Fruit fly (Drosophila melanogaster): ENCODE measurements around the gene CG42245.

CG42245 gene

DNA sequence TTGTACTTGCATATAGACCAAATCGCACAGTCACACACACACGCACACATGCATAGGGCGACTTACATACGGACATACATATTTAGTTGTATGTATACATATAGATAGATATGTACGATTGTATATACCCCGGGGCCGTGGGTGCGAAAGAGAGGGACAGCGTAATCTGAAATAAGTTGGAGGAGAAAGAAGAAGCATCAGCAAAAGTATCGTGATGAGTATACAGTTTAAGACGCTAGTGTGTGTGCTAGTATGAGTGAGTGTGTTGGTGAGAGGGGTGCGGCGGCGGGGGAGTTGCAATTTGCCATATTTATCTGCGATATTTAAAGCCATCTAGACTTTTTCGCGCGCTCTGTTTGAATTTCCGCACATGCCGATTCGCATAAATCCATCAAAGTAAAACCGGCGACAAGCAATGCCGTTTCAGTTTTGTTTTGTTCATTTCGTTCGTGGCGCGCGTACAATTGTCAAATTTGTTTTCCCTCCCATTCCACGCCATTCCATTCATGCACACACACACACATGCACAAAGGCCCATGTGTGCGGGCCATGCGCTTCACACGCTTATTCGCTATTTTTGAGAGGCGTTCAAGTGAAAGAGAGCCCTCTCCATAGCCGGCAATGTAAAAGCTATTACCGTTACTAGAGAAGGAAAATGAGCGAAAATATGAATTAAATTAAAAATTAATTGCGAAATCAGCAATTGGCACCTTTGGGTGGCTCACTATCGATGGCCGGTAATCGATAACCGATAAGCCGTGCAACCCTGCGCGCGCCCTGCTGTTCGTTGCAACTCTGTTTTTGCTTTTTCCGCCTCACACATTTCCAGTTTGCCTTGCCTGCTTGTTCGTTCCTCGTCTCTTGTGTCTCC, 3.6 kb downstream of the CG42245 start (continued):
- peak; percentile 61 for TF ChIP-seq CG18764 (GFP tag; optimal IDR thresholded peaks at IDR 0.05)
- TF ChIP-seq CG8281 (tag; optimal IDR thresholded peaks at IDR 0.05): peak; percentile 50
- peak; percentile 69 for TF ChIP-seq CG6254 (GFP tag; optimal IDR thresholded peaks at IDR 0.05)
- TF ChIP-seq vnd (GFP tag; IDR thresholded peaks at IDR 0.05; ENCODE audit: partially characterized antibody): peak; percentile 80
- no peak for TF ChIP-seq Lim3 (GFP tag; IDR thresholded peaks at IDR 0.05)
- TF ChIP-seq danr (GFP tag; IDR thresholded peaks at IDR 0.05): peak; percentile 43; the same call in 1 of the 2 replicates
- peak; percentile 91 for TF ChIP-seq CG13775 (GFP tag; optimal IDR thresholded peaks at IDR 0.05)
- TF ChIP-seq CG2199 (GFP tag; IDR thresholded peaks at IDR 0.05): peak; percentile 65; the same call in 1 of the 3 replicates
- TF ChIP-seq ci (GFP tag; IDR thresholded peaks at IDR 0.05): peak; percentile 96
- TF ChIP-seq CG7357 (GFP tag; IDR thresholded peaks at IDR 0.05): no peak
- peak; percentile 22 for TF ChIP-seq CG14965 (GFP tag; optimal IDR thresholded peaks at IDR 0.05; ENCODE audit: borderline replicate concordance)
- peak; percentile 94 for TF ChIP-seq kni (GFP tag; optimal IDR thresholded peaks at IDR 0.05)
- TF ChIP-seq CG11247 (GFP tag; IDR thresholded peaks at IDR 0.05): peak; percentile 82
- peak; percentile 63 for TF ChIP-seq Xbp1 (GFP tag; optimal IDR thresholded peaks at IDR 0.05)
- peak; percentile 81 for TF ChIP-seq Fer3 (tag; optimal IDR thresholded peaks at IDR 0.05)
- peak; percentile 20 for TF ChIP-seq fd96Cb (tag; optimal IDR thresholded peaks at IDR 0.05)
- no peak for TF ChIP-seq dimm (GFP tag; IDR thresholded peaks at IDR 0.05)
- TF ChIP-seq HmgD (GFP tag; optimal IDR thresholded peaks at IDR 0.05): peak; percentile 54
- TF ChIP-seq kah (GFP tag; optimal IDR thresholded peaks at IDR 0.05): no peak
- peak; percentile 86 for TF ChIP-seq zfh1 (GFP tag; IDR thresholded peaks at IDR 0.05)
- peak; percentile 66; the same call in 2 of the 3 replicates for TF ChIP-seq Doc3 (GFP tag; IDR thresholded peaks at IDR 0.05; ENCODE audit: partially characterized antibody)
- peak; percentile 82 for TF ChIP-seq schlank (tag; optimal IDR thresholded peaks at IDR 0.05)
- peak; percentile 67 for TF ChIP-seq CG10979 (tag; optimal IDR thresholded peaks at IDR 0.05)
- peak; percentile 48 for TF ChIP-seq cwo (GFP tag; optimal IDR thresholded peaks at IDR 0.05)
- peak; percentile 78; the same call in 2 of the 3 replicates for TF ChIP-seq ken (GFP tag; IDR thresholded peaks at IDR 0.05)
- no peak for TF ChIP-seq Ravus (GFP tag; IDR thresholded peaks at IDR 0.05)
- peak; percentile 73; the same call in 3 of the 4 replicates for TF ChIP-seq chinmo (GFP tag; IDR thresholded peaks at IDR 0.05; ENCODE audit: partially characterized antibody)
- peak in 1 of 2 experiments; percentile 42 for TF ChIP-seq Eip74EF (GFP tag; optimal IDR thresholded peaks at IDR 0.05)
- TF ChIP-seq ash1 (GFP tag; optimal IDR thresholded peaks at IDR 0.05): peak; percentile 90
- TF ChIP-seq CG14050 (GFP tag; IDR thresholded peaks at IDR 0.05): peak; percentile 75; the same call in 2 of the 3 replicates
- TF ChIP-seq onecut (GFP tag; IDR thresholded peaks at IDR 0.05): peak; percentile 85
- TF ChIP-seq vvl (GFP tag; IDR thresholded peaks at IDR 0.05): peak; percentile 96
- TF ChIP-seq Antp (GFP tag; optimal IDR thresholded peaks at IDR 0.05): peak; percentile 79
- no peak for TF ChIP-seq CG4282 (GFP tag; optimal IDR thresholded peaks at IDR 0.05)
- no peak for TF ChIP-seq CG3726 (GFP tag; IDR thresholded peaks at IDR 0.05)
- TF ChIP-seq D19B (GFP tag; optimal IDR thresholded peaks at IDR 0.05): peak; percentile 50
- TF ChIP-seq CG1024 (GFP tag; IDR thresholded peaks at IDR 0.05): peak; percentile 62
- TF ChIP-seq Gsc (GFP tag; IDR thresholded peaks at IDR 0.05): no peak
- TF ChIP-seq Hr3 (GFP tag; optimal IDR thresholded peaks at IDR 0.05): peak; percentile 44
- TF ChIP-seq gsb (GFP tag; IDR thresholded peaks at IDR 0.05): peak; percentile 74
- peak; percentile 81 for TF ChIP-seq gcm2 (GFP tag; optimal IDR thresholded peaks at IDR 0.05)
- TF ChIP-seq Ada2b (GFP tag; IDR thresholded peaks at IDR 0.05): peak; percentile 53
- peak; percentile 49 for TF ChIP-seq CG15696 (tag; optimal IDR thresholded peaks at IDR 0.05)
- peak; percentile 64 for TF ChIP-seq CG11695 (GFP tag; IDR thresholded peaks at IDR 0.05)
- TF ChIP-seq CG9215 (GFP tag; IDR thresholded peaks at IDR 0.05): peak; percentile 39
- TF ChIP-seq tgo (GFP tag; IDR thresholded peaks at IDR 0.05): peak; percentile 68
- 0 out of 2 replicates have a peak, but pooled peaks have one; percentile 48 for TF ChIP-seq CG17612 (GFP tag; IDR thresholded peaks at IDR 0.05)
- peak; percentile 86; the same call in 2 of the 3 replicates for TF ChIP-seq so (GFP tag; IDR thresholded peaks at IDR 0.05)
